2 fruit fly cellular contexts compared by ENCODE assay signal in genomic region chrX:1322214-1322613, dm6.
TF ChIP-seq lines count a peak whose summit lies in the region.

DAAM (minus strand) TSS chrX:1322362.

TF ChIP-seq in whole organism, embryonic, 481 proteins besides CTCF, POLR2A, EP300 and RAD21 (continued from another document and continues in another):
- TF ChIP-seq ase (GFP tag; IDR thresholded peaks at IDR 0.05; lab: Robert Waterston, UW) = no peak
- no peak for TF ChIP-seq Mes4 (GFP tag; optimal IDR thresholded peaks at IDR 0.05; lab: Kevin White, UChicago)
- peak; percentile 53 for TF ChIP-seq CG12744 (GFP tag; optimal IDR thresholded peaks at IDR 0.05; lab: Kevin White, UChicago)
- no peak for TF ChIP-seq Neu2 (GFP tag; optimal IDR thresholded peaks at IDR 0.05; lab: Kevin White, UChicago; ENCODE audit: borderline replicate concordance)
- no peak for TF ChIP-seq Blimp-1 (GFP tag; optimal IDR thresholded peaks at IDR 0.05; lab: Kevin White, UChicago)
- TF ChIP-seq Trl (optimal IDR thresholded peaks at IDR 0.05; lab: Kevin White, UChicago) = no peak
- TF ChIP-seq Trl (GFP tag; optimal IDR thresholded peaks at IDR 0.05; lab: Kevin White, UChicago) = peak; percentile 3
- peak; percentile 42 for TF ChIP-seq Nf-YB (GFP tag; optimal IDR thresholded peaks at IDR 0.05; lab: Kevin White, UChicago)
- no peak for TF ChIP-seq CG16779 (GFP tag; IDR thresholded peaks at IDR 0.05; lab: Robert Waterston, UW)
- TF ChIP-seq eyg (GFP tag; optimal IDR thresholded peaks at IDR 0.05; lab: Kevin White, UChicago) = no peak
- peak; percentile 58 for TF ChIP-seq CG9932 (GFP tag; IDR thresholded peaks at IDR 0.05; lab: Robert Waterston, UW)
- TF ChIP-seq CG4707 (GFP tag; optimal IDR thresholded peaks at IDR 0.05; lab: Kevin White, UChicago) = no peak
- peak; percentile 48 for TF ChIP-seq CG10543 (GFP tag; optimal IDR thresholded peaks at IDR 0.05; lab: Kevin White, UChicago)
- no peak for TF ChIP-seq Sox100B (GFP tag; optimal IDR thresholded peaks at IDR 0.05; lab: Kevin White, UChicago)
- TF ChIP-seq CG2116 (GFP tag; optimal IDR thresholded peaks at IDR 0.05; lab: Kevin White, UChicago) = peak; percentile 59
- peak; percentile 63 for TF ChIP-seq CoRest (tag; optimal IDR thresholded peaks at IDR 0.05; lab: Kevin White, UChicago)
- TF ChIP-seq gcm (GFP tag; optimal IDR thresholded peaks at IDR 0.05; lab: Kevin White, UChicago) = peak; percentile 16
- peak; percentile 77; the same call in 2 of the 3 replicates for TF ChIP-seq Opbp (GFP tag; IDR thresholded peaks at IDR 0.05; lab: Robert Waterston, UW; ENCODE audit: partially characterized antibody)
- 0 out of 4 replicates have a peak, but pooled peaks have one; percentile 26 for TF ChIP-seq Dll (GFP tag; IDR thresholded peaks at IDR 0.05; lab: Robert Waterston, UW; ENCODE audit: partially characterized antibody)
- peak; percentile 51 for TF ChIP-seq NC2β (GFP tag; optimal IDR thresholded peaks at IDR 0.05; lab: Kevin White, UChicago)
- no peak for TF ChIP-seq CG6765 (GFP tag; optimal IDR thresholded peaks at IDR 0.05; lab: Kevin White, UChicago)
- TF ChIP-seq danr (GFP tag; IDR thresholded peaks at IDR 0.05; lab: Robert Waterston, UW) = no peak
- TF ChIP-seq fd3F (GFP tag; optimal IDR thresholded peaks at IDR 0.05; lab: Kevin White, UChicago) = peak; percentile 23
- no peak for TF ChIP-seq pum (GFP tag; optimal IDR thresholded peaks at IDR 0.05; lab: Kevin White, UChicago)
- peak; percentile 48; the same call in 1 of the 2 replicates for TF ChIP-seq CG32532 (GFP tag; IDR thresholded peaks at IDR 0.05; lab: Robert Waterston, UW)
- TF ChIP-seq Meics (GFP tag; optimal IDR thresholded peaks at IDR 0.05; lab: Kevin White, UChicago) = peak; percentile 70
- no peak for TF ChIP-seq CG2202 (tag; optimal IDR thresholded peaks at IDR 0.05; lab: Kevin White, UChicago)
- no peak for TF ChIP-seq CG4424 (GFP tag; optimal IDR thresholded peaks at IDR 0.05; lab: Kevin White, UChicago)
- TF ChIP-seq CG2129 (GFP tag; IDR thresholded peaks at IDR 0.05; lab: Robert Waterston, UW; ENCODE audit: partially characterized antibody) = no peak
- TF ChIP-seq prd (optimal IDR thresholded peaks at IDR 0.05; lab: Kevin White, UChicago) = no peak
- no peak for TF ChIP-seq prd (GFP tag; IDR thresholded peaks at IDR 0.05; lab: Robert Waterston, UW)
- TF ChIP-seq cg (GFP tag; optimal IDR thresholded peaks at IDR 0.05; lab: Kevin White, UChicago) = no peak
- TF ChIP-seq CG1647 (GFP tag; optimal IDR thresholded peaks at IDR 0.05; lab: Kevin White, UChicago) = peak; percentile 49
- peak; percentile 80 for TF ChIP-seq Dp (GFP tag; optimal IDR thresholded peaks at IDR 0.05; lab: Kevin White, UChicago)
- TF ChIP-seq wek (GFP tag; optimal IDR thresholded peaks at IDR 0.05; lab: Kevin White, UChicago) = peak; percentile 8
- no peak for TF ChIP-seq tup (GFP tag; optimal IDR thresholded peaks at IDR 0.05; lab: Kevin White, UChicago)
- TF ChIP-seq CG17802 (tag; optimal IDR thresholded peaks at IDR 0.05; lab: Kevin White, UChicago) = no peak
- peak; percentile 56 for TF ChIP-seq CG6813 (GFP tag; optimal IDR thresholded peaks at IDR 0.05; lab: Kevin White, UChicago)
- peak; percentile 24 for TF ChIP-seq pros (GFP tag; optimal IDR thresholded peaks at IDR 0.05; lab: Kevin White, UChicago)
- TF ChIP-seq CG7372 (GFP tag; IDR thresholded peaks at IDR 0.05; lab: Robert Waterston, UW) = no peak
- no peak for TF ChIP-seq CG4730 (GFP tag; IDR thresholded peaks at IDR 0.05; lab: Robert Waterston, UW)
- TF ChIP-seq tio (GFP tag; optimal IDR thresholded peaks at IDR 0.05; lab: Kevin White, UChicago) = no peak
- TF ChIP-seq CG11247 (GFP tag; IDR thresholded peaks at IDR 0.05; lab: Robert Waterston, UW) = 0 out of 2 replicates have a peak, but pooled peaks have one; percentile 27
- no peak for TF ChIP-seq tx (GFP tag; optimal IDR thresholded peaks at IDR 0.05; lab: Kevin White, UChicago)
- no peak for TF ChIP-seq Dfd (GFP tag; optimal IDR thresholded peaks at IDR 0.05; lab: Kevin White, UChicago)
- no peak for TF ChIP-seq Rx (GFP tag; IDR thresholded peaks at IDR 0.05; lab: Robert Waterston, UW)
- no peak for TF ChIP-seq lmd (GFP tag; IDR thresholded peaks at IDR 0.05; lab: Robert Waterston, UW)
- no peak for TF ChIP-seq CG3065 (GFP tag; optimal IDR thresholded peaks at IDR 0.05; lab: Kevin White, UChicago)
- no peak for TF ChIP-seq dan (GFP tag; IDR thresholded peaks at IDR 0.05; lab: Robert Waterston, UW)
- no peak for TF ChIP-seq ttk (GFP tag; IDR thresholded peaks at IDR 0.05; lab: Robert Waterston, UW)
- no peak for TF ChIP-seq D19B (GFP tag; optimal IDR thresholded peaks at IDR 0.05; lab: Kevin White, UChicago)
- peak; percentile 12 for TF ChIP-seq Camta (GFP tag; optimal IDR thresholded peaks at IDR 0.05; lab: Kevin White, UChicago)
- TF ChIP-seq CG11093 (GFP tag; IDR thresholded peaks at IDR 0.05; lab: Robert Waterston, UW) = no peak
- no peak for TF ChIP-seq en (GFP tag; optimal IDR thresholded peaks at IDR 0.05; lab: Kevin White, UChicago)
- TF ChIP-seq CG8359 (GFP tag; optimal IDR thresholded peaks at IDR 0.05; lab: Kevin White, UChicago; ENCODE audit: borderline replicate concordance) = peak; percentile 97
- TF ChIP-seq phol (tag; optimal IDR thresholded peaks at IDR 0.05; lab: Kevin White, UChicago) = peak; percentile 63
- no peak for TF ChIP-seq crc (GFP tag; optimal IDR thresholded peaks at IDR 0.05; lab: Kevin White, UChicago)
- no peak for TF ChIP-seq abd-A (tag; optimal IDR thresholded peaks at IDR 0.05; lab: Kevin White, UChicago)
- no peak for TF ChIP-seq CG5953 (GFP tag; IDR thresholded peaks at IDR 0.05; lab: Robert Waterston, UW)
- peak in 1 of 2 experiments; percentile 55 for TF ChIP-seq Hr51 (GFP tag; optimal IDR thresholded peaks at IDR 0.05; lab: Kevin White, UChicago)
- peak; percentile 45 for TF ChIP-seq jumu (GFP tag; optimal IDR thresholded peaks at IDR 0.05; lab: Kevin White, UChicago)
- TF ChIP-seq ham (GFP tag; IDR thresholded peaks at IDR 0.05; lab: Robert Waterston, UW) = no peak
- TF ChIP-seq run (tag; optimal IDR thresholded peaks at IDR 0.05; lab: Kevin White, UChicago) = no peak
- peak; percentile 71 for TF ChIP-seq pita (GFP tag; optimal IDR thresholded peaks at IDR 0.05; lab: Kevin White, UChicago)
- no peak for TF ChIP-seq zf30C (GFP tag; optimal IDR thresholded peaks at IDR 0.05; lab: Kevin White, UChicago)
- peak; percentile 26; the same call in 1 of the 3 replicates for TF ChIP-seq CG7963 (GFP tag; IDR thresholded peaks at IDR 0.05; lab: Robert Waterston, UW; ENCODE audit: partially characterized antibody)
- no peak for TF ChIP-seq Doc2 (GFP tag; IDR thresholded peaks at IDR 0.05; lab: Robert Waterston, UW)

TF ChIP-seq in whole organism, prepupa, 60 proteins besides CTCF, POLR2A, EP300 and RAD21 (continued from another document):
- TF ChIP-seq CG6854 (GFP tag; optimal IDR thresholded peaks at IDR 0.05; lab: Kevin White, UChicago) (peak; percentile 1), esn (GFP tag; optimal IDR thresholded peaks at IDR 0.05; lab: Kevin White, UChicago) (no peak), Hr4 (GFP tag; optimal IDR thresholded peaks at IDR 0.05; lab: Kevin White, UChicago) (no peak), Sox102F (GFP tag; optimal IDR thresholded peaks at IDR 0.05; lab: Kevin White, UChicago) (no peak), CG3919 (GFP tag; optimal IDR thresholded peaks at IDR 0.05; lab: Kevin White, UChicago) (peak; percentile 3), CG10631 (GFP tag; optimal IDR thresholded peaks at IDR 0.05; lab: Kevin White, UChicago) (no peak)
